Worm (Caenorhabditis elegans): ENCODE data around the gene C08G5.7.

- no peak for TF ChIP-seq pha-4 (tag; optimal IDR thresholded peaks at IDR 0.05)
- no peak for TF ChIP-seq bed-2 (GFP tag; IDR thresholded peaks at IDR 0.05)
- TF ChIP-seq nfya-1 (tag; optimal IDR thresholded peaks at IDR 0.05; ENCODE audit: borderline replicate concordance, insufficient read depth): no peak
- no peak for TF ChIP-seq hmg-1.2 (GFP tag; IDR thresholded peaks at IDR 0.05)
- TF ChIP-seq sea-2 (GFP tag; IDR thresholded peaks at IDR 0.05): no peak
- no peak for TF ChIP-seq ama-1 (optimal IDR thresholded peaks at IDR 0.05)
- no peak for TF ChIP-seq ama-1 (GFP tag; optimal IDR thresholded peaks at IDR 0.05)
Observed at ce11 chrII:709081-709480, 56.0 kb downstream of the C08G5.7 start, which contains the start of gene T02H6.1.

Data from whole organism, young adult.